Worm (Caenorhabditis elegans) whole organism, L3 larva: ENCODE measurements around the gene pals-19.

Experiments used
- ZK546.5 ChIP-seq: sonication (generic microtip); optimal IDR thresholded peaks from 2 replicates; lab custom pipeline; 2017; ENCODE audit warnings: missing biosample characterization, missing genetic modification characterization
- ceh-82 ChIP-seq: fragments of 150-350 bp; optimal IDR thresholded peaks from 2 replicates; lab custom pipeline; 2014; ENCODE audit warnings: missing biosample characterization, missing genetic modification characterization
- elt-1 ChIP-seq: fragments of 150-350 bp; optimal IDR thresholded peaks from 2 replicates; lab custom pipeline; 2014; ENCODE audit warnings: missing biosample characterization, missing genetic modification characterization
- fos-1 ChIP-seq: fragments of 150-350 bp; optimal IDR thresholded peaks from 2 replicates; lab custom pipeline; 2014; ENCODE audit warnings: missing biosample characterization, missing genetic modification characterization
- lin-15B ChIP-seq: fragments of 150-350 bp; optimal IDR thresholded peaks from 2 replicates; lab custom pipeline; 2014; ENCODE audit warnings: missing biosample characterization, missing genetic modification characterization
- nhr-25 ChIP-seq: sonication (generic microtip); optimal IDR thresholded peaks from 2 replicates; lab custom pipeline; 2017; ENCODE audit warnings: missing biosample characterization, missing genetic modification characterization
- pqm-1 ChIP-seq: fragments of 150-350 bp; optimal IDR thresholded peaks from 2 replicates; lab custom pipeline; 2017; ENCODE audit warnings: missing biosample characterization, missing genetic modification characterization, inconsistent platforms
- unc-62 ChIP-seq: fragments of 150-350 bp; sonication (generic microtip); optimal IDR thresholded peaks from 4 replicates; lab custom pipeline; 2014; ENCODE audit warnings: missing biosample characterization, missing genetic modification reagents, missing genetic modification characterization
- ztf-4 ChIP-seq: fragments of 150-350 bp; optimal IDR thresholded peaks from 2 replicates; lab custom pipeline; 2014; ENCODE audit warnings: missing biosample characterization, missing genetic modification characterization

DNA sequence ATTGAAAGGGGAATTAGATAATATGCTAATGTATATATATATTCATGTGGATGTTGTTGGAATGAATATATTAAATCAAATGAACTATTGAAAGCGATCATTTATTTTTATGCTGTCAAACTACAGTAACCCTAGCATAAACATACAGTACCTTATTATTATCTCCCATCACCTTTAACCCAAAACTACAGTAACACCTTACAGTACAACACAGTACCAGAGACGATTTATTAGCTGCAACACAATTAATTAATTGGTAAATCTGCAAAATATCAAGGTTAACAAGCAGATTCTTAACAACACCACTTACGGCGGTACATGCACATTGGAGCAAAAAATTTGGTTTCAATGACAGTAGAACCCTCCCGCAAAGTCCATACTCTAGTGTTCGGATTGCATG lies 46.4 kb upstream of the pals-19 start, which contains the start of gene Y82E9BL.1:
- no peak for TF ChIP-seq ZK546.5 (tag; lab: Kevin White, UChicago)
- TF ChIP-seq fos-1 = no peak
- TF ChIP-seq nhr-25 (tag; lab: Kevin White, UChicago) = no peak
- no peak for TF ChIP-seq pqm-1 (tag; lab: Kevin White, UChicago)
- TF ChIP-seq elt-1 (tag; lab: Kevin White, UChicago) = no peak
- no peak for TF ChIP-seq lin-15B (tag; lab: Kevin White, UChicago)
- TF ChIP-seq unc-62 (GFP tag; lab: Kevin White, UChicago) = no peak
- no peak for TF ChIP-seq ceh-82 (tag; lab: Kevin White, UChicago)
- no peak for TF ChIP-seq ztf-4 (tag; lab: Kevin White, UChicago)
